Worm (Caenorhabditis elegans): ENCODE data around the gene Y59H11AM.1.

Y59H11AM.1 gene

ce11 chrIV:8585076-8586033, 14.1 kb downstream of the Y59H11AM.1 start, which contains the start of gene catp-7 (continued):
- peak in 1 of 2 experiments; percentile 33 for TF ChIP-seq hif-1 (tag; optimal IDR thresholded peaks at IDR 0.05)
- no peak; the same call in 1 of the 2 replicates for TF ChIP-seq php-3 (GFP tag; IDR thresholded peaks at IDR 0.05)
- TF ChIP-seq lin-15B (tag; optimal IDR thresholded peaks at IDR 0.05), result no peak
- no peak for TF ChIP-seq unc-39 (tag; optimal IDR thresholded peaks at IDR 0.05)
- TF ChIP-seq Y105C5A.15 (GFP tag; IDR thresholded peaks at IDR 0.05), result no peak
- TF ChIP-seq hlh-11 (tag; optimal IDR thresholded peaks at IDR 0.05), result peak; percentile 77
- no peak for TF ChIP-seq Y5F2A.4 (GFP tag; optimal IDR thresholded peaks at IDR 0.05)
- TF ChIP-seq skn-1 (tag; optimal IDR thresholded peaks at IDR 0.05), result no peak
- TF ChIP-seq nhr-10 (tag; optimal IDR thresholded peaks at IDR 0.05), result peak; percentile 74
- no peak for TF ChIP-seq jun-1 (tag; optimal IDR thresholded peaks at IDR 0.05)
- no peak for TF ChIP-seq dpl-1 (GFP tag; optimal IDR thresholded peaks at IDR 0.05)
- TF ChIP-seq spr-1 (tag; optimal IDR thresholded peaks at IDR 0.05), result no peak
- TF ChIP-seq aha-1 (tag), result peak; percentile 38
- TF ChIP-seq ces-1 (GFP tag; optimal IDR thresholded peaks at IDR 0.05), result no peak
- TF ChIP-seq F37D6.2 (tag; optimal IDR thresholded peaks at IDR 0.05), result no peak
- no peak for TF ChIP-seq egl-43 (GFP tag; IDR thresholded peaks at IDR 0.05)
- TF ChIP-seq vab-7 (GFP tag; IDR thresholded peaks at IDR 0.05), result no peak
- TF ChIP-seq cey-2 (tag; optimal IDR thresholded peaks at IDR 0.05; ENCODE audit: borderline replicate concordance, insufficient read depth), result no peak
- TF ChIP-seq nhr-28 (tag; optimal IDR thresholded peaks at IDR 0.05), result peak; percentile 94
- TF ChIP-seq spr-3 (GFP tag; optimal IDR thresholded peaks at IDR 0.05), result no peak
- TF ChIP-seq tra-1 (GFP tag; IDR thresholded peaks at IDR 0.05), result 0 out of 2 replicates have a peak, but pooled peaks have one; percentile 6
- no peak for TF ChIP-seq dmd-9 (GFP tag; IDR thresholded peaks at IDR 0.05)
- no peak for TF ChIP-seq tag-97 (GFP tag; IDR thresholded peaks at IDR 0.05)
- TF ChIP-seq snpc-4 (tag; optimal IDR thresholded peaks at IDR 0.05), result no peak
- no peak for TF ChIP-seq madf-9 (GFP tag; conservative IDR thresholded peaks at IDR 0.05)
- TF ChIP-seq duxl-1 (tag; optimal IDR thresholded peaks at IDR 0.05; ENCODE audit: poor library complexity), result no peak
- TF ChIP-seq ceh-82 (tag; optimal IDR thresholded peaks at IDR 0.05), result no peak
- peak; percentile 3 for TF ChIP-seq mes-2 (tag; optimal IDR thresholded peaks at IDR 0.05; ENCODE audit: poor library complexity, severe bottlenecking)
- no peak for TF ChIP-seq F26F4.8 (GFP tag; conservative IDR thresholded peaks at IDR 0.05)
- peak; percentile 65 for TF ChIP-seq pqm-1 (tag; optimal IDR thresholded peaks at IDR 0.05)
- TF ChIP-seq nhr-42 (GFP tag; IDR thresholded peaks at IDR 0.05), result no peak
- TF ChIP-seq fos-1 (tag; optimal IDR thresholded peaks at IDR 0.05), result no peak
- TF ChIP-seq egl-27 (tag; optimal IDR thresholded peaks at IDR 0.05), result no peak
- TF ChIP-seq T26A8.4 (GFP tag; IDR thresholded peaks at IDR 0.05), result no peak
- TF ChIP-seq ZK546.5 (tag; optimal IDR thresholded peaks at IDR 0.05), result no peak
- no peak for TF ChIP-seq zag-1 (tag; optimal IDR thresholded peaks at IDR 0.05)
- TF ChIP-seq rbr-2 (tag; optimal IDR thresholded peaks at IDR 0.05), result no peak

- TF ChIP-seq tag-97 (GFP tag; IDR thresholded peaks at IDR 0.05) (no peak), gei-8 (GFP tag; optimal IDR thresholded peaks at IDR 0.05) (no peak), zip-2 (tag; optimal IDR thresholded peaks at IDR 0.05) (no peak), unc-62 (GFP tag; optimal IDR thresholded peaks at IDR 0.05 in 1 of 2) (peak in 1 of 2 experiments; percentile 84), unc-62 (tag; optimal IDR thresholded peaks at IDR 0.05) (peak; percentile 48), ceh-32 (tag; optimal IDR thresholded peaks at IDR 0.05; ENCODE audit: poor library complexity) (no peak), mdt-29 (GFP tag; IDR thresholded peaks at IDR 0.05) (no peak), egl-43 (GFP tag; IDR thresholded peaks at IDR 0.05) (no peak), snpc-4 (tag; optimal IDR thresholded peaks at IDR 0.05) (no peak), nhr-25 (tag; optimal IDR thresholded peaks at IDR 0.05; ENCODE audit: borderline replicate concordance, insufficient read depth) (peak; percentile 9), spr-1 (tag; optimal IDR thresholded peaks at IDR 0.05) (no peak), zip-11 (GFP tag; IDR thresholded peaks at IDR 0.05) (no peak), ztf-7 (tag; optimal IDR thresholded peaks at IDR 0.05) (no peak), cey-2 (tag; optimal IDR thresholded peaks at IDR 0.05; ENCODE audit: borderline replicate concordance, insufficient read depth) (no peak), unc-39 (tag; optimal IDR thresholded peaks at IDR 0.05) (no peak), nhr-6 (tag; optimal IDR thresholded peaks at IDR 0.05) (peak; percentile 10), set-16 (GFP tag; IDR thresholded peaks at IDR 0.05) (no peak), lin-13 (GFP tag; optimal IDR thresholded peaks at IDR 0.05) (peak; percentile 50), nhr-42 (GFP tag; IDR thresholded peaks at IDR 0.05) (no peak), F49E8.2 (tag; optimal IDR thresholded peaks at IDR 0.05; ENCODE audit: borderline replicate concordance) (no peak)
These were observed 15.8 kb downstream of the Y59H11AM.1 start for ce11 chrIV:8587057-8587456.

Measured in whole organism, L4 larva.